Fruit fly (Drosophila melanogaster): Measurements from ENCODE around the gene yellow-e.

DNA sequence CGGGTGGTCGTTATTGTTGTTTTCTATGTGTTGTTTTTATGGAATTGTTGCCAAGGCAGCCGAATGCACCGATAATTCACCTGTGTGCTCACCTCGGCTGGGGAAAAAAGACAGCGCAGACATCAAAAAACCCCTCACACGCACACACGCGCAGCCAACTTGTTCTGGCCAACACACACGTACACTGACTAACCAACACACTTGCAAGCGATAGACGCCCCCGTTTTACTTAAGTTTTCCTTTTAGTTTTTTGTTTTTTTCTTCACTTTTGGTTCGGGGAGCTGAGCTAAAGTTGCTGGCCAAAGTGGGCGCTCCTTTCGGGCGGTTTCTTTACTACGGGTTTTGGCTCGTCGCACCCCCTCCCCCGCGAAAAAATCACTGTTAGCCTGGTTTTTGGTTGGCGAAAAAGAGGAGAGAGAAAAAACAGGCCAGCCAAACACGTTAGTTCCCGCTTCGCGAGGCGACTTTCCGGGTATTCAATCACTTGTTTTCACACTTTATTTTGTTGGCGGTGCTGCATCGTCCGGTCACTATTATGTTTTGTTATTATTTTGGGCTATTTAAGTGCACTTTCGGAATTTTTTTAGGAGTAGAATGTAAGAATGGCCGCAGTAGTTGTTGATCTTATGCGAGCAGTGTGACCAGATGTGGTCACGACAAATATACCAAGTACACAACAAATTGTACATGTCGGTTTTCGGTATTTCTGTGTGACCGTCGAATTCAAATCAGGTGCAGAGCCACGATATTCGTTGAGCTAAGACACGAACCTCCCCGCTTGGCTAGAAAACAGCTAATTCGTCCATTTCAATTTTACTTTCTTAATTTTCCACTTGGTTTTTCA, 19.5 kb upstream of the yellow-e start, which contains the start of gene yrt:
- no peak for TF ChIP-seq h (GFP tag; optimal IDR thresholded peaks at IDR 0.05)
- TF ChIP-seq Hr83 (GFP tag; optimal IDR thresholded peaks at IDR 0.05; ENCODE audit: poor library complexity, severe bottlenecking): no peak

Measured in whole organism, wandering third instar larva.